Fruit fly (Drosophila melanogaster): ENCODE results near the gene CG31525.
A peak's percentile ranks its signal among the peaks of the same experiment; 100 is the strongest.

DNA sequence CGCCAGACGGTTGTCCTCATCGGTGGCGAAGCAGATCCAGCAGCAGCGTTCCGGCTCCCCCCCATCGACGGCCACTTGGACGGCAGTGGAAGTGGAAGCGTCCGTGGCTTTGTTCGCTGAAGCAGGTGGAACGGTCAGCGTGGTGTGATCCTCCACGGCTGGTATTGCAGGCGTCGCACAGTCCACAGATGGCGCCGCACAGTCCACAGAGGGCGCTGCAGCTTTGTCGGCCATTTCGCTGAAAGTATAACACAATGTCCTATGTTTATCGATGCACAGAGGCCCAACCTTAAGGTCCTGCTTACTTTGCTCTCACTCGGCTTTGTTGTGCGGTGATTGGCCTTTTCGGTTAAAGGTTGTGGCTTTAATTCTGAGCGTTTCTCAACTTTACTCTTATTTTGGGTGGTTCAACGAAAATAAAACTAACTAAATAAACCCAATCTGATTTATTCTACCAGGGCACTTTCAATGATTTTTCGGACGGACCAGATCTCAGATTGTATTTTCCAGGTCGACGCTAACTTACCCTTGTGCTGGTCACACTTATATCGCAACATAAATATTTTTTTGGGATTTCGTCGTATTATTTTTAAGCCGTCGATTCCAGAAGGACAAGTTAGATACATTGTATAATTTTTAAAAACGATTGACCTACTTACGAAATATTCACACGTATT lies 29.3 kb upstream of the CG31525 start, which contains the start of gene CG9855:
- TF ChIP-seq CG8119 (GFP tag; IDR thresholded peaks at IDR 0.05) (no peak), OdsH (GFP tag; optimal IDR thresholded peaks at IDR 0.05) (no peak), topi (GFP tag; optimal IDR thresholded peaks at IDR 0.05) (no peak), Eip75B (GFP tag; optimal IDR thresholded peaks at IDR 0.05) (no peak), salr (GFP tag; optimal IDR thresholded peaks at IDR 0.05) (no peak), fd85E (GFP tag; optimal IDR thresholded peaks at IDR 0.05) (no peak), CG8632 (GFP tag; optimal IDR thresholded peaks at IDR 0.05) (no peak), Sox14 (GFP tag; optimal IDR thresholded peaks at IDR 0.05) (peak; percentile 14), CG11294 (GFP tag; IDR thresholded peaks at IDR 0.05) (no peak), dac (GFP tag; optimal IDR thresholded peaks at IDR 0.05) (no peak), Hr39 (GFP tag; optimal IDR thresholded peaks at IDR 0.05) (no peak), Smox (GFP tag; optimal IDR thresholded peaks at IDR 0.05) (no peak)

Measured in whole organism, prepupa.